Worm (Caenorhabditis elegans) whole organism, mixed stage, embryonic: ENCODE measurements around the gene K06H7.7.

ENCODE experiments used
- M03D4.4 ChIP-seq: sonication (generic microtip); optimal IDR thresholded peaks from 2 replicates; lab custom pipeline; 2017; ENCODE audit warnings: mild to moderate bottlenecking, missing genetic modification characterization, missing compliant biosample characterization
- bed-3 ChIP-seq: fragments of 200-800 bp; sonication (Bioruptor generic); optimal IDR thresholded peaks from 3 replicates; lab custom pipeline; 2018; ENCODE audit warnings: mild to moderate bottlenecking, missing genetic modification characterization, moderate library complexity, missing compliant biosample characterization
- blmp-1 ChIP-seq: fragments of 150-350 bp; optimal IDR thresholded peaks from 2 replicates; lab custom pipeline; 2014; ENCODE audit warnings: missing biosample characterization, missing genetic modification characterization
- ceh-39 ChIP-seq: fragments of 150-350 bp; optimal IDR thresholded peaks from 2 replicates; lab custom pipeline; 2014; ENCODE audit warnings: missing biosample characterization, missing genetic modification characterization
- ceh-43 ChIP-seq: fragments of 200-800 bp; sonication (Bioruptor generic); optimal IDR thresholded peaks from 2 replicates; lab custom pipeline; 2018; ENCODE audit warnings: mild to moderate bottlenecking, missing genetic modification characterization, moderate library complexity, missing compliant biosample characterization
- ceh-83 ChIP-seq: fragments of 200-800 bp; sonication (Bioruptor generic); optimal IDR thresholded peaks from 2 replicates; lab custom pipeline; 2018; ENCODE audit warnings: mild to moderate bottlenecking, missing genetic modification characterization, missing compliant biosample characterization
- ces-1 ChIP-seq: fragments of 150-350 bp; optimal IDR thresholded peaks from 2 replicates; lab custom pipeline; 2014; ENCODE audit warnings: missing biosample characterization, missing genetic modification reagents, missing genetic modification characterization
- cnd-1 ChIP-seq: fragments of 200-800 bp; sonication (Bioruptor generic); optimal IDR thresholded peaks from 2 replicates; lab custom pipeline; 2018; ENCODE audit warnings: mild to moderate bottlenecking, missing genetic modification characterization, missing compliant biosample characterization
- drap-1 ChIP-seq: fragments of 200-800 bp; sonication (Bioruptor generic); optimal IDR thresholded peaks from 3 replicates; lab custom pipeline; 2018; ENCODE audit warnings: mild to moderate bottlenecking, missing genetic modification characterization, missing compliant biosample characterization
- elt-1 ChIP-seq: sonication (generic microtip); optimal IDR thresholded peaks from 2 replicates; lab custom pipeline; 2017; ENCODE audit warnings: missing genetic modification characterization, mild to moderate bottlenecking, missing compliant biosample characterization, antibody characterized with exemption, moderate library complexity, borderline replicate concordance; ENCODE audit not compliant: insufficient read depth
- elt-3 ChIP-seq: fragments of 150-350 bp; optimal IDR thresholded peaks from 2 replicates; lab custom pipeline; 2014; ENCODE audit warnings: missing biosample characterization, missing genetic modification characterization
- flh-1 ChIP-seq: fragments of 200-800 bp; sonication (Bioruptor generic); optimal IDR thresholded peaks from 2 replicates; lab custom pipeline; 2018; ENCODE audit warnings: mild to moderate bottlenecking, missing genetic modification characterization, moderate library complexity, missing compliant biosample characterization
- ham-2 ChIP-seq: fragments of 200-800 bp; sonication (Bioruptor generic); optimal IDR thresholded peaks from 2 replicates; lab custom pipeline; 2018; ENCODE audit warnings: mild to moderate bottlenecking, missing genetic modification characterization, missing compliant biosample characterization
- hlh-1 ChIP-seq: fragments of 150-350 bp; optimal IDR thresholded peaks from 2 replicates; lab custom pipeline; 2014; ENCODE audit warnings: missing biosample characterization, missing genetic modification reagents, missing genetic modification characterization
- lin-13 ChIP-seq: fragments of 150-350 bp; optimal IDR thresholded peaks from 2 replicates; lab custom pipeline; 2014; ENCODE audit warnings: missing biosample characterization, missing genetic modification characterization
- lin-32 ChIP-seq: fragments of 200-800 bp; sonication (Bioruptor generic); optimal IDR thresholded peaks from 2 replicates; lab custom pipeline; 2018; ENCODE audit warnings: mild to moderate bottlenecking, missing genetic modification characterization, missing compliant biosample characterization
- lsy-2 ChIP-seq: fragments of 150-350 bp; optimal IDR thresholded peaks from 2 replicates; lab custom pipeline; 2014; ENCODE audit warnings: missing biosample characterization, missing genetic modification characterization
- mab-5 ChIP-seq: fragments of 150-350 bp; optimal IDR thresholded peaks from 2 replicates; lab custom pipeline; 2014; ENCODE audit warnings: missing biosample characterization, missing genetic modification characterization
- mep-1 ChIP-seq: fragments of 150-350 bp; optimal IDR thresholded peaks from 2 replicates; lab custom pipeline; 2017; ENCODE audit warnings: missing biosample characterization, missing genetic modification reagents, missing genetic modification characterization, inconsistent platforms
- mls-2 ChIP-seq: sonication (generic microtip); optimal IDR thresholded peaks from 2 replicates; lab custom pipeline; 2016; ENCODE audit warnings: mild to moderate bottlenecking, missing genetic modification characterization, moderate library complexity, missing compliant biosample characterization
- nhr-12 ChIP-seq: fragments of 150-350 bp; optimal IDR thresholded peaks from 2 replicates; lab custom pipeline; 2014; ENCODE audit warnings: missing biosample characterization, missing genetic modification characterization
- nhr-2 ChIP-seq: fragments of 150-350 bp; optimal IDR thresholded peaks from 2 replicates; lab custom pipeline; 2014; ENCODE audit warnings: missing biosample characterization, missing genetic modification characterization
- nhr-237 ChIP-seq: fragments of 150-350 bp; optimal IDR thresholded peaks from 2 replicates; lab custom pipeline; 2014; ENCODE audit warnings: missing biosample characterization, missing genetic modification characterization
- nhr-28 ChIP-seq: fragments of 150-350 bp; optimal IDR thresholded peaks from 2 replicates; lab custom pipeline; 2014; ENCODE audit warnings: missing biosample characterization, missing genetic modification characterization
- nhr-76 ChIP-seq: sonication (generic microtip); optimal IDR thresholded peaks from 2 replicates; lab custom pipeline; 2017; ENCODE audit warnings: missing biosample characterization, missing genetic modification characterization
- pha-4 ChIP-seq: fragments of 150-350 bp; optimal IDR thresholded peaks from 2 replicates; lab custom pipeline; 2018; ENCODE audit warnings: missing biosample characterization, missing genetic modification reagents, missing genetic modification characterization
- sem-2 ChIP-seq: fragments of 200-800 bp; sonication (Bioruptor generic); optimal IDR thresholded peaks from 2 replicates; lab custom pipeline; 2018; ENCODE audit warnings: mild to moderate bottlenecking, missing genetic modification characterization, missing compliant biosample characterization
- snpc-4 ChIP-seq: fragments of 150-350 bp; optimal IDR thresholded peaks from 2 replicates; lab custom pipeline; 2014; ENCODE audit warnings: missing biosample characterization, missing genetic modification characterization
- sptf-1 ChIP-seq: sonication (generic microtip); optimal IDR thresholded peaks from 2 replicates; lab custom pipeline; 2017; ENCODE audit warnings: mild to moderate bottlenecking, missing genetic modification characterization, moderate library complexity, missing compliant biosample characterization
- tbx-8 ChIP-seq: fragments of 200-800 bp; sonication (Bioruptor generic); optimal IDR thresholded peaks from 2 replicates; lab custom pipeline; 2018; ENCODE audit warnings: mild to moderate bottlenecking, missing genetic modification characterization, moderate library complexity, missing compliant biosample characterization
- unc-120 ChIP-seq: sonication (generic microtip); optimal IDR thresholded peaks from 2 replicates; lab custom pipeline; 2017; ENCODE audit warnings: missing genetic modification characterization, missing compliant biosample characterization; ENCODE audit not compliant: poor library complexity, severe bottlenecking
- unc-39 ChIP-seq: fragments of 150-350 bp; optimal IDR thresholded peaks from 2 replicates; lab custom pipeline; 2014; ENCODE audit warnings: missing biosample characterization, missing genetic modification characterization
- unc-62 ChIP-seq: fragments of 150-350 bp; optimal IDR thresholded peaks from 2 replicates; lab custom pipeline; 2014; ENCODE audit warnings: missing biosample characterization, missing genetic modification reagents, missing genetic modification characterization
- zip-8 ChIP-seq: fragments of 150-350 bp; optimal IDR thresholded peaks from 2 replicates; lab custom pipeline; 2014; ENCODE audit warnings: missing biosample characterization, missing genetic modification characterization
- ztf-11 ChIP-seq: fragments of 150-350 bp; optimal IDR thresholded peaks from 2 replicates; lab custom pipeline; 2014; ENCODE audit warnings: missing biosample characterization, missing genetic modification characterization

Gene K06H7.7

ce11 chrIII:8129195-8129594 is 43.9 kb upstream of the K06H7.7 start:
- TF ChIP-seq ceh-39: no peak
- no peak for TF ChIP-seq zip-8 (tag; lab: Kevin White, UChicago)
- TF ChIP-seq unc-62: no peak
- TF ChIP-seq elt-3 (tag; lab: Kevin White, UChicago): no peak
- no peak for TF ChIP-seq ceh-43 (GFP tag; lab: Kevin White, UChicago)
- TF ChIP-seq sptf-1 (tag; lab: Kevin White, UChicago): no peak
- no peak for TF ChIP-seq nhr-76 (tag; lab: Kevin White, UChicago)
- TF ChIP-seq snpc-4: no peak
- no peak for TF ChIP-seq ceh-83 (GFP tag; lab: Kevin White, UChicago)
- TF ChIP-seq elt-1 (tag; lab: Kevin White, UChicago): no peak
- no peak for TF ChIP-seq cnd-1
- TF ChIP-seq nhr-2: no peak
- no peak for TF ChIP-seq tbx-8
- TF ChIP-seq unc-39 (tag; lab: Kevin White, UChicago): no peak
- TF ChIP-seq hlh-1: no peak
- TF ChIP-seq nhr-12 (tag; lab: Kevin White, UChicago): no peak
- TF ChIP-seq mab-5 (tag; lab: Kevin White, UChicago): no peak
- TF ChIP-seq ztf-11 (tag; lab: Kevin White, UChicago): no peak
- TF ChIP-seq lin-13 (tag; lab: Kevin White, UChicago): no peak

- TF ChIP-seq lsy-2 (tag; lab: Kevin White, UChicago): peak; percentile 24
- TF ChIP-seq cnd-1: peak; percentile 60
- no peak for TF ChIP-seq blmp-1 (tag; lab: Kevin White, UChicago)
- no peak for TF ChIP-seq ceh-83 (GFP tag; lab: Kevin White, UChicago)
- peak; percentile 15 for TF ChIP-seq pha-4 (tag; lab: Kevin White, UChicago)
- TF ChIP-seq ham-2: peak; percentile 48
- TF ChIP-seq drap-1 (GFP tag; lab: Kevin White, UChicago): peak; percentile 50
- peak; percentile 25 for TF ChIP-seq unc-120
These were observed 41.7 kb upstream of the K06H7.7 start for ce11 chrIII:8126978-8127377.

ce11 chrIII:8125234-8125633 is 40.0 kb upstream of the K06H7.7 start:
- TF ChIP-seq sptf-1 (tag; lab: Kevin White, UChicago) (no peak), elt-3 (tag; lab: Kevin White, UChicago) (no peak), mab-5 (tag; lab: Kevin White, UChicago) (no peak), lsy-2 (tag; lab: Kevin White, UChicago) (peak; percentile 11), ham-2 (no peak), unc-39 (tag; lab: Kevin White, UChicago) (no peak), ztf-11 (tag; lab: Kevin White, UChicago) (no peak), unc-62 (peak; percentile 58), sem-2 (no peak), mep-1 (tag; lab: Kevin White, UChicago) (no peak), flh-1 (no peak), M03D4.4 (tag; lab: Kevin White, UChicago) (no peak), ceh-83 (GFP tag; lab: Kevin White, UChicago) (no peak), nhr-2 (peak; percentile 43), ceh-39 (no peak), elt-1 (tag; lab: Kevin White, UChicago) (no peak), tbx-8 (no peak), lin-32 (GFP tag; lab: Kevin White, UChicago) (no peak), nhr-12 (tag; lab: Kevin White, UChicago) (no peak), snpc-4 (no peak), blmp-1 (tag; lab: Kevin White, UChicago) (no peak), nhr-28 (tag; lab: Kevin White, UChicago) (no peak), cnd-1 (no peak), hlh-1 (no peak), nhr-76 (tag; lab: Kevin White, UChicago) (no peak), nhr-237 (tag; lab: Kevin White, UChicago) (no peak), ceh-43 (GFP tag; lab: Kevin White, UChicago) (no peak), zip-8 (tag; lab: Kevin White, UChicago) (no peak), mls-2 (no peak), unc-120 (peak; percentile 90), ces-1 (GFP tag; lab: Kevin White, UChicago) (peak; percentile 70), lin-13 (tag; lab: Kevin White, UChicago) (no peak), drap-1 (GFP tag; lab: Kevin White, UChicago) (no peak), pha-4 (tag; lab: Kevin White, UChicago) (peak; percentile 48), bed-3 (no peak)
